Fruit fly (Drosophila melanogaster): ENCODE data around the gene CG32240.

DNA sequence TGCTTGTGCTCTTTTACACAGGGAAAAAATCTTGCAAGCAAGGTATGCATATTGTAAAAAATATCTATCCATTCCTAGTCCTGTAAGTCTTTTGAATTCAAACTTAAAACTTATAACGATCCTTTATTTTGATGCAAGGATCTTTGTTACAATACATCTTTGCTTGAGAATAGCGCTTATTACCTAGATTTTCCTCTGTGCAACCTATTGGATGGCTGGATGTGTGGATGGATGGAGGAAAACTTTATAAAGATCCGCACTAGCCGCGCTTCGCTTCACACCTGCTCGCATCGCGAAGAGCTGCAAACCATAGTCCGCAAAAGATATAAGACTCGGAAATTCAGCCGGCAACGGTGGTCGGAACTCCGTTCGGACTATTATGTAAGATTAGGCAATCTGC lies 39.9 kb upstream of the CG32240 start, which contains the start of gene CG15020:
- TF ChIP-seq fru (GFP tag; optimal IDR thresholded peaks at IDR 0.05) (no peak), Dfd (GFP tag; optimal IDR thresholded peaks at IDR 0.05) (no peak), br (GFP tag; optimal IDR thresholded peaks at IDR 0.05) (no peak), foxo (GFP tag; optimal IDR thresholded peaks at IDR 0.05) (no peak), usp (GFP tag; optimal IDR thresholded peaks at IDR 0.05) (no peak), Jra (GFP tag; optimal IDR thresholded peaks at IDR 0.05) (no peak), sv (GFP tag; optimal IDR thresholded peaks at IDR 0.05) (no peak), CG32264 (GFP tag; optimal IDR thresholded peaks at IDR 0.05) (no peak)
